Worm (Caenorhabditis elegans): ENCODE measurements around the gene alh-12.

Gene alh-12

ce11 chrIII:7494850-7495314 lies 41.0 kb downstream of the alh-12 start (continued):
- no peak for TF ChIP-seq fos-1 (tag; optimal IDR thresholded peaks at IDR 0.05)
- TF ChIP-seq lin-38 (GFP tag; IDR thresholded peaks at IDR 0.05): peak; percentile 70
- no peak for TF ChIP-seq zfp-2 (tag; optimal IDR thresholded peaks at IDR 0.05)
- TF ChIP-seq daf-12 (tag; optimal IDR thresholded peaks at IDR 0.05): no peak
- 0 out of 2 replicates have a peak, but pooled peaks have one; percentile 41 for TF ChIP-seq egl-43 (GFP tag; IDR thresholded peaks at IDR 0.05)
- no peak for TF ChIP-seq zfp-3 (GFP tag; conservative IDR thresholded peaks at IDR 0.05)
- TF ChIP-seq ceh-44 (GFP tag; IDR thresholded peaks at IDR 0.05): no peak
- TF ChIP-seq lim-7 (GFP tag; IDR thresholded peaks at IDR 0.05): peak; percentile 17; the same call in 1 of the 2 replicates
- TF ChIP-seq nhr-77 (tag; optimal IDR thresholded peaks at IDR 0.05): no peak
- no peak for TF ChIP-seq mxl-3 (GFP tag; optimal IDR thresholded peaks at IDR 0.05)
- 0 out of 2 replicates have a peak, but pooled peaks have one; percentile 9 for TF ChIP-seq Y75B8A.6 (GFP tag; IDR thresholded peaks at IDR 0.05)
- no peak for TF ChIP-seq lin-15B (tag; optimal IDR thresholded peaks at IDR 0.05)
- no peak for TF ChIP-seq ceh-20 (GFP tag; IDR thresholded peaks at IDR 0.05)
- TF ChIP-seq R02D3.7 (tag; optimal IDR thresholded peaks at IDR 0.05): no peak
- no peak for TF ChIP-seq ZK337.2 (GFP tag; IDR thresholded peaks at IDR 0.05)
- peak; percentile 61; the same call in 1 of the 2 replicates for TF ChIP-seq T26A8.4 (GFP tag; IDR thresholded peaks at IDR 0.05)
- no peak for TF ChIP-seq nhr-237 (tag; optimal IDR thresholded peaks at IDR 0.05)
- no peak for TF ChIP-seq fkh-10 (GFP tag; optimal IDR thresholded peaks at IDR 0.05)
- no peak for TF ChIP-seq unc-39 (tag; optimal IDR thresholded peaks at IDR 0.05)
- no peak for TF ChIP-seq nhr-41 (GFP tag; IDR thresholded peaks at IDR 0.05)
- no peak for TF ChIP-seq hlh-30 (tag; optimal IDR thresholded peaks at IDR 0.05; ENCODE audit: insufficient read depth)
- no peak; the same call in 1 of the 2 replicates for TF ChIP-seq mxl-2 (GFP tag; conservative IDR thresholded peaks at IDR 0.05)
- no peak for TF ChIP-seq F37D6.2 (tag; optimal IDR thresholded peaks at IDR 0.05)
- TF ChIP-seq nhr-10 (tag; optimal IDR thresholded peaks at IDR 0.05): no peak
- no peak for TF ChIP-seq zag-1 (tag; optimal IDR thresholded peaks at IDR 0.05)
- no peak for TF ChIP-seq hmg-1.1 (GFP tag; IDR thresholded peaks at IDR 0.05)
- TF ChIP-seq skn-1 (tag; optimal IDR thresholded peaks at IDR 0.05): no peak
- no peak for TF ChIP-seq hif-1 (tag; optimal IDR thresholded peaks at IDR 0.05)
- TF ChIP-seq jun-1 (tag; optimal IDR thresholded peaks at IDR 0.05): no peak
- TF ChIP-seq Y48G9A.11 (GFP tag; IDR thresholded peaks at IDR 0.05): peak; percentile 45; the same call in 1 of the 2 replicates
- peak; percentile 91 for TF ChIP-seq Y105C5A.15 (GFP tag; IDR thresholded peaks at IDR 0.05)
- TF ChIP-seq F10B5.3 (tag; optimal IDR thresholded peaks at IDR 0.05): no peak
- no peak for TF ChIP-seq nhr-48 (tag; optimal IDR thresholded peaks at IDR 0.05)
- no peak for TF ChIP-seq ztf-7 (tag; optimal IDR thresholded peaks at IDR 0.05)
- no peak for TF ChIP-seq lsy-2 (tag; optimal IDR thresholded peaks at IDR 0.05)
- TF ChIP-seq spr-3 (GFP tag; optimal IDR thresholded peaks at IDR 0.05): peak; percentile 58
- TF ChIP-seq mdl-1 (tag; optimal IDR thresholded peaks at IDR 0.05): no peak
- no peak for TF ChIP-seq spr-1 (tag; optimal IDR thresholded peaks at IDR 0.05)
- no peak for TF ChIP-seq cey-2 (tag; optimal IDR thresholded peaks at IDR 0.05; ENCODE audit: borderline replicate concordance, insufficient read depth)
- no peak for TF ChIP-seq ceh-82 (tag; optimal IDR thresholded peaks at IDR 0.05)
- TF ChIP-seq F26F4.8 (GFP tag; conservative IDR thresholded peaks at IDR 0.05): no peak
- TF ChIP-seq daf-16 (GFP tag; optimal IDR thresholded peaks at IDR 0.05): peak in 1 of 2 experiments; percentile 58
- TF ChIP-seq daf-16 (tag; optimal IDR thresholded peaks at IDR 0.05): peak; percentile 9

Measured in whole organism, L4 larva.